Fruit fly (Drosophila melanogaster) whole organism, embryonic: ENCODE data around the gene CG11562.

Source experiments
- B-H2 ChIP-seq: fragments of 200-800 bp; sonication (Bioruptor generic); optimal IDR thresholded peaks from 2 replicates; lab custom pipeline; 2018; ENCODE audit warnings: missing biosample characterization, mild to moderate bottlenecking, missing genetic modification characterization
- BtbVII ChIP-seq: fragments of 200-800 bp; sonication (Bioruptor generic); optimal IDR thresholded peaks from 3 replicates; lab custom pipeline; 2017; ENCODE audit warnings: missing biosample characterization, mild to moderate bottlenecking, missing genetic modification characterization
- CG10654 ChIP-seq: fragments of 200-800 bp; sonication (Bioruptor generic); optimal IDR thresholded peaks from 2 replicates; lab custom pipeline; 2016; ENCODE audit warnings: missing biosample characterization, missing genetic modification characterization
- CG11723 ChIP-seq: fragments of 200-800 bp; sonication (Bioruptor generic); optimal IDR thresholded peaks from 2 replicates; lab custom pipeline; 2017; ENCODE audit warnings: missing biosample characterization, mild to moderate bottlenecking, missing genetic modification characterization
- CG12236 ChIP-seq: fragments of 200-800 bp; sonication (Bioruptor generic); optimal IDR thresholded peaks from 2 replicates; lab custom pipeline; 2016; ENCODE audit warnings: missing biosample characterization, missing genetic modification characterization
- CG15601 ChIP-seq: fragments of 200-800 bp; sonication (Bioruptor generic); optimal IDR thresholded peaks from 3 replicates; lab custom pipeline; 2019; ENCODE audit warnings: missing biosample characterization, mild to moderate bottlenecking, missing genetic modification characterization, moderate library complexity
- CG16779 ChIP-seq: fragments of 200-800 bp; sonication (Bioruptor generic); IDR thresholded peaks from 2 replicates; pipeline ENCODE4 v1.3.6; 2022; ENCODE audit warnings: missing biosample characterization, missing genetic modification characterization
- CG17361 ChIP-seq: fragments of 200-800 bp; sonication (Bioruptor generic); IDR thresholded peaks from 3 replicates; pipeline ENCODE4 v1.3.6; 2022; ENCODE audit warnings: missing biosample characterization, missing genetic modification characterization
- CG17568 ChIP-seq: fragments of 200-800 bp; sonication (Bioruptor generic); optimal IDR thresholded peaks from 2 replicates; lab custom pipeline; 2018; ENCODE audit warnings: missing biosample characterization, mild to moderate bottlenecking, missing genetic modification characterization, moderate library complexity
- CG17912 ChIP-seq: fragments of 200-800 bp; sonication (Bioruptor generic); optimal IDR thresholded peaks from 2 replicates; lab custom pipeline; 2018; ENCODE audit warnings: missing biosample characterization, mild to moderate bottlenecking, missing genetic modification characterization
- CG2678 ChIP-seq: fragments of 200-800 bp; sonication (Bioruptor generic); optimal IDR thresholded peaks from 3 replicates; lab custom pipeline; 2019; ENCODE audit warnings: missing biosample characterization, mild to moderate bottlenecking, missing genetic modification characterization, moderate library complexity
- CG3726 ChIP-seq: fragments of 200-800 bp; sonication (Bioruptor generic); IDR thresholded peaks from 3 replicates; pipeline ENCODE4, ENCODE4 v1.3.6; 2022; ENCODE audit warnings: missing biosample characterization, missing genetic modification characterization
- CG43689 ChIP-seq: fragments of 200-800 bp; sonication (Bioruptor generic); IDR thresholded peaks from 2 replicates; pipeline ENCODE4 v1.3.6; 2022; ENCODE audit warnings: missing biosample characterization, missing genetic modification characterization
- CG6765 ChIP-seq: fragments of 200-800 bp; sonication (Bioruptor generic); optimal IDR thresholded peaks from 3 replicates; lab custom pipeline; 2017; ENCODE audit warnings: missing biosample characterization, mild to moderate bottlenecking, missing genetic modification characterization
- CG7357 ChIP-seq: fragments of 200-800 bp; sonication (Bioruptor generic); IDR thresholded peaks from 3 replicates; pipeline ENCODE4 v1.3.6; 2022; ENCODE audit warnings: missing biosample characterization, missing genetic modification characterization
- CG7928 ChIP-seq: fragments of 200-800 bp; sonication (Bioruptor generic); optimal IDR thresholded peaks from 2 replicates; lab custom pipeline; 2017; ENCODE audit warnings: missing biosample characterization, mild to moderate bottlenecking, missing genetic modification characterization
- CG8290 ChIP-seq, 3 experiments: fragments of 200-800 bp; sonication (Bioruptor generic); optimal IDR thresholded peaks; 2 replicates each; lab custom pipeline; 2016 to 2019; ENCODE audit warnings: missing biosample characterization in 3 of 3, missing genetic modification characterization in 3 of 3, mild to moderate bottlenecking in 2 of 3, moderate library complexity in 1 of 3
- Dip3 ChIP-seq: fragments of 200-800 bp; sonication (Bioruptor generic); optimal IDR thresholded peaks from 3 replicates; lab custom pipeline; 2016; ENCODE audit warnings: missing biosample characterization, missing genetic modification characterization
- E2f1 ChIP-seq: fragments of 200-800 bp; sonication (Bioruptor generic); IDR thresholded peaks from 2 replicates; pipeline ENCODE4 v1.3.6; 2022; ENCODE audit warnings: missing biosample characterization, missing genetic modification characterization
- Fer2 ChIP-seq: fragments of 200-800 bp; sonication (Bioruptor generic); optimal IDR thresholded peaks from 2 replicates; lab custom pipeline; 2018; ENCODE audit warnings: missing biosample characterization, mild to moderate bottlenecking, missing genetic modification characterization, moderate library complexity
- Gug ChIP-seq: fragments of 200-800 bp; sonication (Bioruptor generic); IDR thresholded peaks from 4 replicates; pipeline ENCODE4 v1.3.6; 2022; ENCODE audit warnings: missing biosample characterization, missing genetic modification characterization
- Hmr ChIP-seq: fragments of 200-800 bp; sonication (Bioruptor generic); optimal IDR thresholded peaks from 3 replicates; lab custom pipeline; 2017; ENCODE audit warnings: mild to moderate bottlenecking, missing biosample characterization, missing genetic modification reagents, missing genetic modification characterization
- MBD-R2 ChIP-seq: fragments of 200-800 bp; sonication (Bioruptor generic); IDR thresholded peaks from 2 replicates; pipeline ENCODE4 v1.3.6; 2022; ENCODE audit warnings: missing biosample characterization, missing genetic modification characterization
- MTF-1 ChIP-seq: fragments of 200-800 bp; sonication (Bioruptor generic); optimal IDR thresholded peaks from 2 replicates; lab custom pipeline; 2018; ENCODE audit warnings: missing biosample characterization, mild to moderate bottlenecking, missing genetic modification characterization, borderline replicate concordance
- Meics ChIP-seq: fragments of 200-800 bp; sonication (Bioruptor generic); optimal IDR thresholded peaks from 2 replicates; lab custom pipeline; 2017; ENCODE audit warnings: missing biosample characterization, mild to moderate bottlenecking, missing genetic modification characterization
- NC2α ChIP-seq: fragments of 200-800 bp; sonication (Bioruptor generic); optimal IDR thresholded peaks from 2 replicates; lab custom pipeline; 2016; ENCODE audit warnings: missing biosample characterization, missing genetic modification characterization
- Nf-YA ChIP-seq: fragments of 200-800 bp; sonication (Bioruptor generic); IDR thresholded peaks from 2 replicates; pipeline ENCODE4 v1.3.6; 2022; ENCODE audit warnings: missing biosample characterization, missing genetic modification characterization
- Optix ChIP-seq: fragments of 200-800 bp; sonication (Bioruptor generic); IDR thresholded peaks from 3 replicates; pipeline ENCODE4 v1.3.6; 2022; ENCODE audit warnings: missing biosample characterization, missing genetic modification characterization
- Xrp1 ChIP-seq: fragments of 200-800 bp; sonication (Bioruptor generic); IDR thresholded peaks from 2 replicates; pipeline ENCODE4 v1.3.6; 2022; ENCODE audit warnings: missing biosample characterization, missing genetic modification characterization
- ac ChIP-seq: fragments of 200-800 bp; sonication (Bioruptor generic); optimal IDR thresholded peaks from 3 replicates; lab custom pipeline; 2017; ENCODE audit warnings: missing biosample characterization, mild to moderate bottlenecking, missing genetic modification characterization
- ato ChIP-seq: fragments of 200-800 bp; sonication (Bioruptor generic); IDR thresholded peaks from 2 replicates; pipeline ENCODE4 v1.3.6; 2022; ENCODE audit warnings: missing biosample characterization, missing genetic modification characterization; ENCODE audit not compliant: partially characterized antibody
- bcd ChIP-seq: fragments of 200-800 bp; sonication (Bioruptor generic); optimal IDR thresholded peaks from 2 replicates; lab custom pipeline; 2017; ENCODE audit warnings: missing biosample characterization, mild to moderate bottlenecking, missing genetic modification characterization
- bsh ChIP-seq, 2 experiments: fragments of 200-800 bp; sonication (Bioruptor generic); optimal IDR thresholded peaks; 2 replicates each; lab custom pipeline; 2017 to 2018; ENCODE audit warnings: mild to moderate bottlenecking in 2 of 2, missing biosample characterization in 2 of 2, missing genetic modification characterization in 2 of 2, moderate library complexity in 1 of 2
- dm ChIP-seq: fragments of 200-800 bp; sonication (Bioruptor generic); optimal IDR thresholded peaks from 3 replicates; lab custom pipeline; 2016; ENCODE audit warnings: missing biosample characterization, missing genetic modification characterization
- fu2 ChIP-seq: fragments of 200-800 bp; sonication (Bioruptor generic); optimal IDR thresholded peaks from 2 replicates; lab custom pipeline; 2016; ENCODE audit warnings: missing biosample characterization, missing genetic modification characterization
- h ChIP-seq: fragments of >200 bp; optimal IDR thresholded peaks from 2 replicates; lab custom pipeline; 2017
- ind ChIP-seq: fragments of 200-800 bp; sonication (Bioruptor generic); optimal IDR thresholded peaks from 3 replicates; lab custom pipeline; 2016; ENCODE audit warnings: missing biosample characterization, missing genetic modification characterization
- kah ChIP-seq: fragments of 200-800 bp; sonication (Bioruptor generic); optimal IDR thresholded peaks from 2 replicates; lab custom pipeline; 2018; ENCODE audit warnings: missing biosample characterization, mild to moderate bottlenecking, missing genetic modification characterization
- lmd ChIP-seq: fragments of 200-800 bp; sonication (Bioruptor generic); IDR thresholded peaks from 2 replicates; pipeline ENCODE4 v1.3.6; 2022; ENCODE audit warnings: missing biosample characterization, missing genetic modification characterization
- mam ChIP-seq: fragments of 200-800 bp; sonication (Bioruptor generic); optimal IDR thresholded peaks from 3 replicates; lab custom pipeline; 2016; ENCODE audit warnings: missing biosample characterization, missing genetic modification characterization
- nau ChIP-seq: fragments of 200-800 bp; sonication (Bioruptor generic); optimal IDR thresholded peaks from 3 replicates; lab custom pipeline; 2017; ENCODE audit warnings: missing biosample characterization, mild to moderate bottlenecking, missing genetic modification characterization, missing genetic modification reagents
- nom ChIP-seq: fragments of 200-800 bp; sonication (Bioruptor generic); optimal IDR thresholded peaks from 2 replicates; lab custom pipeline; 2017; ENCODE audit warnings: missing biosample characterization, missing genetic modification characterization, mild to moderate bottlenecking, moderate library complexity, missing genetic modification reagents
- oc ChIP-seq: fragments of 200-800 bp; sonication (Bioruptor generic); optimal IDR thresholded peaks from 2 replicates; lab custom pipeline; 2018; ENCODE audit warnings: missing biosample characterization, mild to moderate bottlenecking, missing genetic modification characterization, moderate library complexity
- pan ChIP-seq, 4 experiments: fragments of >200 bp in 3 of 4; fragments of 200-800 bp in 1 of 4; sonication (Bioruptor generic) in 1 of 4; optimal IDR thresholded peaks in 3 of 4; IDR thresholded peaks in 1 of 4; 2 replicates each; pipeline versions ENCODE4 v1.3.6 to Lab custom; 2017 to 2022; ENCODE audit warnings: missing biosample characterization in 2 of 4, missing genetic modification characterization in 2 of 4, mixed read lengths in 1 of 4
- pros ChIP-seq: fragments of 200-800 bp; sonication (Bioruptor generic); optimal IDR thresholded peaks from 3 replicates; lab custom pipeline; 2019; ENCODE audit warnings: missing biosample characterization, mild to moderate bottlenecking, missing genetic modification characterization, moderate library complexity
- sisA ChIP-seq: fragments of 200-800 bp; sonication (Bioruptor generic); IDR thresholded peaks from 2 replicates; pipeline ENCODE4 v1.3.6; 2022; ENCODE audit warnings: missing biosample characterization, missing genetic modification characterization
- sna ChIP-seq: fragments of 200-800 bp; sonication (Bioruptor generic); IDR thresholded peaks from 2 replicates; pipeline ENCODE4 v1.3.6; 2022; ENCODE audit warnings: missing biosample characterization, missing genetic modification characterization; ENCODE audit not compliant: partially characterized antibody
- ttk ChIP-seq: fragments of 200-800 bp; sonication (Bioruptor generic); IDR thresholded peaks from 2 replicates; pipeline ENCODE4 v2.1.2; 2022; ENCODE audit warnings: missing biosample characterization, missing genetic modification characterization
- vvl ChIP-seq: fragments of 200-800 bp; sonication (Bioruptor generic); IDR thresholded peaks from 2 replicates; pipeline ENCODE4 v1.3.6; 2022; ENCODE audit warnings: missing biosample characterization, missing genetic modification characterization
- zen2 ChIP-seq: fragments of 200-800 bp; sonication (Bioruptor generic); IDR thresholded peaks from 3 replicates; pipeline ENCODE4 v1.3.6; 2022; ENCODE audit warnings: missing biosample characterization, missing genetic modification characterization; ENCODE audit not compliant: partially characterized antibody

The CG11562 gene

dm6 chr2L:309177-309576, 17.0 kb downstream of the CG11562 start (continued):
- TF ChIP-seq BtbVII (GFP tag; lab: Kevin White, UChicago) = no peak
- no peak for TF ChIP-seq kah
- TF ChIP-seq oc (tag; lab: Kevin White, UChicago) = no peak
- no peak for TF ChIP-seq CG10654 (GFP tag; lab: Kevin White, UChicago)
- 0 out of 2 replicates have a peak, but pooled peaks have one; percentile 28 for TF ChIP-seq Xrp1
- no peak for TF ChIP-seq bcd
- TF ChIP-seq CG17912 (GFP tag; lab: Kevin White, UChicago) = no peak
- TF ChIP-seq Hmr (GFP tag; lab: Kevin White, UChicago) = no peak
- no peak for TF ChIP-seq Optix (GFP tag; lab: Robert Waterston, UW)
- TF ChIP-seq lmd (GFP tag; lab: Robert Waterston, UW) = peak; percentile 54
- TF ChIP-seq ind (GFP tag; lab: Kevin White, UChicago) = peak; percentile 13
- TF ChIP-seq pan (optimal IDR thresholded peaks at IDR 0.05; lab: Kevin White, UChicago) = no peak
- TF ChIP-seq pan (GFP tag; optimal IDR thresholded peaks at IDR 0.05 in 1 of 2, IDR thresholded peaks at IDR 0.05 in 1 of 2) = no peak
- TF ChIP-seq CG15601 = no peak
- TF ChIP-seq CG3726 (GFP tag; lab: Robert Waterston, UW) = no peak
- peak; percentile 12; the same call in 1 of the 2 replicates for TF ChIP-seq vvl (GFP tag; lab: Robert Waterston, UW)
- no peak for TF ChIP-seq fu2 (GFP tag; lab: Kevin White, UChicago)
- TF ChIP-seq CG2678 (tag; lab: Kevin White, UChicago) = peak; percentile 38
- TF ChIP-seq ato (GFP tag; lab: Robert Waterston, UW) = no peak
- TF ChIP-seq MTF-1 (GFP tag; lab: Kevin White, UChicago) = no peak
- TF ChIP-seq CG11723 (GFP tag; lab: Kevin White, UChicago) = no peak
- 0 out of 3 replicates have a peak, but pooled peaks have one; percentile 12 for TF ChIP-seq CG17361 (GFP tag; lab: Robert Waterston, UW)
- TF ChIP-seq pros (GFP tag; lab: Kevin White, UChicago) = no peak
- TF ChIP-seq Nf-YA (GFP tag; lab: Robert Waterston, UW) = no peak
- peak; percentile 16; the same call in 1 of the 2 replicates for TF ChIP-seq sisA (GFP tag; lab: Robert Waterston, UW)
- TF ChIP-seq nau (GFP tag; lab: Kevin White, UChicago) = no peak
- TF ChIP-seq h = no peak
- TF ChIP-seq bsh (GFP tag; optimal IDR thresholded peaks at IDR 0.05; lab: Kevin White, UChicago) = no peak
- TF ChIP-seq B-H2 (GFP tag; lab: Kevin White, UChicago) = no peak
- TF ChIP-seq CG17568 (GFP tag; lab: Kevin White, UChicago) = no peak
- TF ChIP-seq CG7928 = no peak
- TF ChIP-seq Gug (GFP tag; lab: Robert Waterston, UW) = no peak
- TF ChIP-seq CG6765 (GFP tag; lab: Kevin White, UChicago) = no peak
- TF ChIP-seq NC2α = no peak
- TF ChIP-seq CG8290 (GFP tag; optimal IDR thresholded peaks at IDR 0.05; lab: Kevin White, UChicago) = no peak
- TF ChIP-seq CG8290 (tag; optimal IDR thresholded peaks at IDR 0.05; lab: Kevin White, UChicago) = peak in 1 of 2 experiments; percentile 4
- no peak for TF ChIP-seq CG12236
- TF ChIP-seq MBD-R2 (GFP tag; lab: Robert Waterston, UW) = 0 out of 2 replicates have a peak, but pooled peaks have one; percentile 7
- TF ChIP-seq E2f1 (GFP tag; lab: Robert Waterston, UW) = peak; percentile 10; the same call in 1 of the 2 replicates
- TF ChIP-seq CG16779 (GFP tag; lab: Robert Waterston, UW) = no peak
- peak; percentile 16 for TF ChIP-seq Dip3 (GFP tag; lab: Kevin White, UChicago)
- TF ChIP-seq sna (GFP tag; lab: Robert Waterston, UW) = no peak
- TF ChIP-seq dm (GFP tag; lab: Kevin White, UChicago) = no peak
- no peak for TF ChIP-seq ttk (GFP tag; lab: Robert Waterston, UW)
- no peak for TF ChIP-seq CG43689
- no peak for TF ChIP-seq Fer2 (tag; lab: Kevin White, UChicago)
- no peak for TF ChIP-seq ac (GFP tag; lab: Kevin White, UChicago)
- peak; percentile 19 for TF ChIP-seq Meics
- TF ChIP-seq mam (GFP tag; lab: Kevin White, UChicago) = peak; percentile 4
- no peak for TF ChIP-seq nom (GFP tag; lab: Kevin White, UChicago)
- TF ChIP-seq CG7357 (GFP tag; lab: Robert Waterston, UW) = no peak
- no peak for TF ChIP-seq zen2 (GFP tag; lab: Robert Waterston, UW)
